Fruit fly (Drosophila melanogaster) whole organism, embryonic: ENCODE results near the gene CG32447.
A peak's percentile ranks its signal among the peaks of the same experiment; 100 is the strongest.

ENCODE experiments used
- Asciz ChIP-seq: fragments of 200-800 bp; sonication (Bioruptor generic); optimal IDR thresholded peaks from 2 replicates; lab custom pipeline; 2017; ENCODE audit warnings: missing biosample characterization, mild to moderate bottlenecking, missing genetic modification characterization, missing genetic modification reagents
- B-H1 ChIP-seq: fragments of 200-800 bp; sonication (Bioruptor generic); IDR thresholded peaks from 3 replicates; pipeline ENCODE4 v1.3.6; 2022; ENCODE audit warnings: missing biosample characterization, missing genetic modification characterization
- Blimp-1 ChIP-seq: fragments of 200-800 bp; sonication (Bioruptor generic); optimal IDR thresholded peaks from 3 replicates; lab custom pipeline; 2018; ENCODE audit warnings: missing biosample characterization, missing genetic modification characterization, mild to moderate bottlenecking, moderate library complexity, missing genetic modification reagents
- BtbVII ChIP-seq: fragments of 200-800 bp; sonication (Bioruptor generic); optimal IDR thresholded peaks from 3 replicates; lab custom pipeline; 2017; ENCODE audit warnings: missing biosample characterization, mild to moderate bottlenecking, missing genetic modification characterization
- C15 ChIP-seq: fragments of 200-800 bp; sonication (Bioruptor generic); IDR thresholded peaks from 3 replicates; pipeline ENCODE4 v1.3.6; 2022; ENCODE audit warnings: missing biosample characterization, missing genetic modification characterization
- CG10147 ChIP-seq: fragments of 200-800 bp; sonication (Bioruptor generic); optimal IDR thresholded peaks from 2 replicates; lab custom pipeline; 2019; ENCODE audit warnings: missing biosample characterization, mild to moderate bottlenecking, missing genetic modification characterization, moderate library complexity
- CG10209 ChIP-seq: fragments of 200-800 bp; sonication (Bioruptor generic); optimal IDR thresholded peaks from 3 replicates; lab custom pipeline; 2017; ENCODE audit warnings: missing biosample characterization, mild to moderate bottlenecking, missing genetic modification characterization, missing genetic modification reagents
- CG12104 ChIP-seq: fragments of 200-800 bp; sonication (Bioruptor generic); optimal IDR thresholded peaks from 3 replicates; lab custom pipeline; 2016; ENCODE audit warnings: missing biosample characterization, missing genetic modification characterization
- CG13123 ChIP-seq: fragments of 200-800 bp; sonication (Bioruptor generic); optimal IDR thresholded peaks from 2 replicates; lab custom pipeline; 2016; ENCODE audit warnings: missing biosample characterization, missing genetic modification characterization
- CG13775 ChIP-seq: fragments of 200-800 bp; sonication (Bioruptor generic); optimal IDR thresholded peaks from 3 replicates; lab custom pipeline; 2017; ENCODE audit warnings: missing biosample characterization, mild to moderate bottlenecking, missing genetic modification characterization
- CG15073 ChIP-seq: fragments of 200-800 bp; sonication (Bioruptor generic); optimal IDR thresholded peaks from 2 replicates; lab custom pipeline; 2016; ENCODE audit warnings: missing biosample characterization, missing genetic modification characterization
- CG17385 ChIP-seq: fragments of 200-800 bp; sonication (Bioruptor generic); optimal IDR thresholded peaks from 3 replicates; lab custom pipeline; 2018; ENCODE audit warnings: missing biosample characterization, mild to moderate bottlenecking, missing genetic modification characterization
- CG17612 ChIP-seq: fragments of 200-800 bp; sonication (Bioruptor generic); IDR thresholded peaks from 2 replicates; pipeline ENCODE4 v1.3.6; 2022; ENCODE audit warnings: missing biosample characterization, missing genetic modification characterization
- CG1792 ChIP-seq: fragments of 200-800 bp; sonication (Bioruptor generic); optimal IDR thresholded peaks from 2 replicates; lab custom pipeline; 2016; ENCODE audit warnings: missing biosample characterization, missing genetic modification characterization
- CG18011 ChIP-seq: fragments of 200-800 bp; sonication (Bioruptor generic); optimal IDR thresholded peaks from 2 replicates; lab custom pipeline; 2017; ENCODE audit warnings: missing biosample characterization, missing genetic modification characterization, mild to moderate bottlenecking, moderate library complexity, missing genotype
- CG31365 ChIP-seq: fragments of 200-800 bp; sonication (Bioruptor generic); optimal IDR thresholded peaks from 2 replicates; lab custom pipeline; 2018; ENCODE audit warnings: missing biosample characterization, mild to moderate bottlenecking, missing genetic modification characterization
- CG3995 ChIP-seq: fragments of 200-800 bp; sonication (Bioruptor generic); optimal IDR thresholded peaks from 3 replicates; lab custom pipeline; 2016; ENCODE audit warnings: missing biosample characterization, missing genetic modification characterization
- CG4617 ChIP-seq: fragments of 200-800 bp; sonication (Bioruptor generic); optimal IDR thresholded peaks from 3 replicates; lab custom pipeline; 2016; ENCODE audit warnings: missing biosample characterization, missing genetic modification characterization, borderline replicate concordance
- CG4820 ChIP-seq: fragments of 200-800 bp; sonication (Bioruptor generic); optimal IDR thresholded peaks from 3 replicates; lab custom pipeline; 2016; ENCODE audit warnings: missing biosample characterization, missing genetic modification characterization
- CG6813 ChIP-seq: fragments of 200-800 bp; sonication (Bioruptor generic); optimal IDR thresholded peaks from 2 replicates; lab custom pipeline; 2017; ENCODE audit warnings: missing biosample characterization, missing genetic modification characterization, mild to moderate bottlenecking, moderate library complexity, missing genetic modification reagents
- CkIIα-i1 ChIP-seq: fragments of 200-800 bp; sonication (Bioruptor generic); IDR thresholded peaks from 2 replicates; pipeline ENCODE4 v1.3.6; 2022; ENCODE audit warnings: missing biosample characterization, missing genetic modification characterization
- Deaf1 ChIP-seq: fragments of 200-800 bp; optimal IDR thresholded peaks from 3 replicates; lab custom pipeline; 2019; ENCODE audit warnings: missing biosample characterization, mild to moderate bottlenecking, missing genetic modification characterization, moderate library complexity
- Dek ChIP-seq: fragments of 200-800 bp; sonication (Bioruptor generic); optimal IDR thresholded peaks from 3 replicates; lab custom pipeline; 2019; ENCODE audit warnings: missing biosample characterization, mild to moderate bottlenecking, missing genetic modification characterization, moderate library complexity
- Fer2 ChIP-seq: fragments of 200-800 bp; sonication (Bioruptor generic); optimal IDR thresholded peaks from 2 replicates; lab custom pipeline; 2018; ENCODE audit warnings: missing biosample characterization, mild to moderate bottlenecking, missing genetic modification characterization, moderate library complexity
- GATAe ChIP-seq: fragments of 200-800 bp; sonication (Bioruptor generic); conservative IDR thresholded peaks from 2 replicates; pipeline ENCODE4 v1.3.6; 2022; ENCODE audit warnings: missing biosample characterization, missing genetic modification characterization
- HLH3B ChIP-seq: fragments of 200-800 bp; sonication (Bioruptor generic); IDR thresholded peaks from 2 replicates; pipeline ENCODE4 v1.3.6; 2022; ENCODE audit warnings: missing biosample characterization, missing genetic modification characterization
- Hsf ChIP-seq: fragments of 200-800 bp; sonication (Bioruptor generic); optimal IDR thresholded peaks from 3 replicates; lab custom pipeline; 2016; ENCODE audit warnings: missing biosample characterization, missing genetic modification characterization
- NC2α ChIP-seq: fragments of 200-800 bp; sonication (Bioruptor generic); optimal IDR thresholded peaks from 2 replicates; lab custom pipeline; 2016; ENCODE audit warnings: missing biosample characterization, missing genetic modification characterization
- Spps ChIP-seq: fragments of 200-800 bp; sonication (Bioruptor generic); optimal IDR thresholded peaks from 2 replicates; lab custom pipeline; 2018; ENCODE audit warnings: missing biosample characterization, mild to moderate bottlenecking, missing genetic modification characterization
- Sry-δ ChIP-seq: fragments of 200-800 bp; sonication (Bioruptor generic); optimal IDR thresholded peaks from 2 replicates; lab custom pipeline; 2016; ENCODE audit warnings: missing biosample characterization, missing genetic modification characterization
- Usf ChIP-seq: fragments of 200-800 bp; sonication (Bioruptor generic); optimal IDR thresholded peaks from 2 replicates; lab custom pipeline; 2017; ENCODE audit warnings: missing genotype, missing biosample characterization, missing genetic modification characterization
- Xrp1 ChIP-seq: fragments of 200-800 bp; sonication (Bioruptor generic); IDR thresholded peaks from 2 replicates; pipeline ENCODE4 v1.3.6; 2022; ENCODE audit warnings: missing biosample characterization, missing genetic modification characterization
- bab2 ChIP-seq: fragments of 200-800 bp; sonication (Bioruptor generic); optimal IDR thresholded peaks from 2 replicates; lab custom pipeline; 2016; ENCODE audit warnings: missing biosample characterization, missing genetic modification characterization
- caup ChIP-seq: fragments of 200-800 bp; sonication (Bioruptor generic); optimal IDR thresholded peaks from 3 replicates; lab custom pipeline; 2017; ENCODE audit warnings: missing biosample characterization, mild to moderate bottlenecking, missing genetic modification characterization, moderate library complexity; ENCODE audit not compliant: severe bottlenecking
- corto ChIP-seq: fragments of 200-800 bp; sonication (Bioruptor generic); optimal IDR thresholded peaks from 2 replicates; lab custom pipeline; 2016; ENCODE audit warnings: missing biosample characterization, mild to moderate bottlenecking, missing genetic modification characterization, moderate library complexity
- dmrt99B ChIP-seq: fragments of 200-800 bp; sonication (Bioruptor generic); optimal IDR thresholded peaks from 2 replicates; lab custom pipeline; 2018; ENCODE audit warnings: missing biosample characterization, mild to moderate bottlenecking, missing genetic modification characterization, moderate library complexity
- gcm ChIP-seq: fragments of 200-800 bp; sonication (Bioruptor generic); optimal IDR thresholded peaks from 2 replicates; lab custom pipeline; 2019; ENCODE audit warnings: missing biosample characterization, mild to moderate bottlenecking, missing genetic modification characterization, moderate library complexity
- grau ChIP-seq: fragments of 200-800 bp; optimal IDR thresholded peaks from 3 replicates; lab custom pipeline; 2019; ENCODE audit warnings: missing biosample characterization, mild to moderate bottlenecking, missing genetic modification characterization, moderate library complexity
- grn ChIP-seq: fragments of 200-800 bp; sonication (Bioruptor generic); optimal IDR thresholded peaks from 3 replicates; lab custom pipeline; 2017; ENCODE audit warnings: missing biosample characterization, missing genetic modification characterization
- gsb-n ChIP-seq: fragments of 200-800 bp; sonication (Bioruptor generic); optimal IDR thresholded peaks from 3 replicates; lab custom pipeline; 2018; ENCODE audit warnings: missing biosample characterization, mild to moderate bottlenecking, missing genetic modification characterization
- hth ChIP-seq: fragments of >200 bp; optimal IDR thresholded peaks from 2 replicates; lab custom pipeline; 2017; ENCODE audit warnings: inconsistent platforms
- lmd ChIP-seq: fragments of 200-800 bp; sonication (Bioruptor generic); IDR thresholded peaks from 2 replicates; pipeline ENCODE4 v1.3.6; 2022; ENCODE audit warnings: missing biosample characterization, missing genetic modification characterization
- repo ChIP-seq: fragments of 200-800 bp; sonication (Bioruptor generic); optimal IDR thresholded peaks from 2 replicates; lab custom pipeline; 2016; ENCODE audit warnings: missing biosample characterization, missing genetic modification characterization
- rib ChIP-seq: fragments of 200-800 bp; sonication (Bioruptor generic); IDR thresholded peaks from 2 replicates; pipeline ENCODE4 v1.3.6; 2022; ENCODE audit warnings: missing biosample characterization, missing genetic modification characterization
- run ChIP-seq: fragments of 200-800 bp; sonication (Bioruptor generic); optimal IDR thresholded peaks from 3 replicates; lab custom pipeline; 2018; ENCODE audit warnings: missing biosample characterization, mild to moderate bottlenecking, missing genetic modification characterization
- sens-2 ChIP-seq: fragments of 200-800 bp; sonication (Bioruptor generic); IDR thresholded peaks from 2 replicates; pipeline ENCODE4 v1.3.6; 2022; ENCODE audit warnings: missing biosample characterization, missing genetic modification characterization
- sisA ChIP-seq: fragments of 200-800 bp; sonication (Bioruptor generic); IDR thresholded peaks from 2 replicates; pipeline ENCODE4 v1.3.6; 2022; ENCODE audit warnings: missing biosample characterization, missing genetic modification characterization
- sr ChIP-seq: fragments of 200-800 bp; sonication (Bioruptor generic); IDR thresholded peaks from 3 replicates; pipeline ENCODE4 v1.3.6; 2022; ENCODE audit warnings: missing biosample characterization, missing genetic modification characterization
- tio ChIP-seq: fragments of 200-800 bp; sonication (Bioruptor generic); optimal IDR thresholded peaks from 2 replicates; lab custom pipeline; 2017; ENCODE audit warnings: missing biosample characterization, missing genetic modification characterization, inconsistent platforms
- trh ChIP-seq: fragments of 200-800 bp; sonication (Bioruptor generic); optimal IDR thresholded peaks from 2 replicates; lab custom pipeline; 2016; ENCODE audit warnings: missing biosample characterization, missing genetic modification characterization
- tx ChIP-seq: fragments of 200-800 bp; sonication (Bioruptor generic); optimal IDR thresholded peaks from 2 replicates; lab custom pipeline; 2016; ENCODE audit warnings: missing biosample characterization, missing genetic modification characterization
- vvl ChIP-seq: fragments of 200-800 bp; sonication (Bioruptor generic); IDR thresholded peaks from 2 replicates; pipeline ENCODE4 v1.3.6; 2022; ENCODE audit warnings: missing biosample characterization, missing genetic modification characterization

CG32447 gene

dm6 chr3L:21652768-21653167 is 53.4 kb downstream of the CG32447 start (continued):
- TF ChIP-seq CG1792 (GFP tag; lab: Kevin White, UChicago) (peak; percentile 45), CG31365 (tag; lab: Kevin White, UChicago) (peak; percentile 45), Fer2 (tag; lab: Kevin White, UChicago) (peak; percentile 53), dmrt99B (tag; lab: Kevin White, UChicago) (peak; percentile 57), C15 (GFP tag; lab: Robert Waterston, UW) (no peak), Asciz (no peak), gsb-n (tag; lab: Kevin White, UChicago) (peak; percentile 31), Spps (tag; lab: Kevin White, UChicago) (no peak), CkIIα-i1 (GFP tag; lab: Robert Waterston, UW) (no peak), CG6813 (GFP tag; lab: Kevin White, UChicago) (peak; percentile 24), rib (GFP tag; lab: Robert Waterston, UW) (no peak), CG12104 (GFP tag; lab: Kevin White, UChicago) (no peak), tio (GFP tag; lab: Kevin White, UChicago) (peak; percentile 36), tx (GFP tag; lab: Kevin White, UChicago) (peak; percentile 46), sisA (GFP tag; lab: Robert Waterston, UW) (peak; percentile 81), CG17612 (GFP tag; lab: Robert Waterston, UW) (no peak), lmd (GFP tag; lab: Robert Waterston, UW) (peak; percentile 81), Blimp-1 (GFP tag; lab: Kevin White, UChicago) (peak; percentile 50), HLH3B (GFP tag; lab: Robert Waterston, UW) (peak; percentile 76), corto (GFP tag; lab: Kevin White, UChicago) (no peak), Sry-δ (peak; percentile 33), bab2 (GFP tag; lab: Kevin White, UChicago) (peak; percentile 74), grau (tag; lab: Kevin White, UChicago) (peak; percentile 74), NC2α (GFP tag; lab: Kevin White, UChicago) (peak; percentile 48), CG4617 (peak; percentile 42), Dek (peak; percentile 57), hth (lab: Kevin White, UChicago) (no peak), run (no peak), B-H1 (GFP tag; lab: Robert Waterston, UW) (no peak), GATAe (GFP tag; lab: Robert Waterston, UW) (no peak), sr (GFP tag; lab: Robert Waterston, UW) (no peak), BtbVII (GFP tag; lab: Kevin White, UChicago) (no peak), CG4820 (GFP tag; lab: Kevin White, UChicago) (peak; percentile 74), Deaf1 (tag; lab: Kevin White, UChicago) (peak; percentile 21), CG17385 (GFP tag; lab: Kevin White, UChicago) (peak; percentile 15), Xrp1 (GFP tag; lab: Robert Waterston, UW) (no peak), caup (GFP tag; lab: Kevin White, UChicago) (peak; percentile 59), Hsf (GFP tag; lab: Kevin White, UChicago) (peak; percentile 82), CG13123 (peak; percentile 73), CG13775 (GFP tag; lab: Kevin White, UChicago) (peak; percentile 25), CG10147 (GFP tag; lab: Kevin White, UChicago) (peak; percentile 47), vvl (peak; percentile 74), Usf (GFP tag; lab: Kevin White, UChicago) (no peak), CG10209 (GFP tag; lab: Kevin White, UChicago) (peak; percentile 46), grn (GFP tag; lab: Kevin White, UChicago) (no peak), trh (no peak), CG3995 (GFP tag; lab: Kevin White, UChicago) (no peak), CG15073 (GFP tag; lab: Kevin White, UChicago) (peak; percentile 47), CG18011 (GFP tag; lab: Kevin White, UChicago) (no peak), sens-2 (GFP tag; lab: Robert Waterston, UW) (peak; percentile 32; the same call in 1 of the 2 replicates), gcm (GFP tag; lab: Kevin White, UChicago) (peak; percentile 9), repo (peak; percentile 56)
